Fruit fly (Drosophila melanogaster) whole organism, embryonic: ENCODE results near the gene CG5265.
A peak's percentile ranks its signal among the peaks of the same experiment; 100 is the strongest.

Experiments
- Adf1 ChIP-seq: fragments of 200-800 bp; sonication (Bioruptor generic); IDR thresholded peaks from 2 replicates; pipeline ENCODE4 v1.3.6; 2022; ENCODE audit warnings: missing biosample characterization, missing genetic modification characterization
- Bgb ChIP-seq: fragments of 200-800 bp; sonication (Bioruptor generic); IDR thresholded peaks from 2 replicates; pipeline ENCODE4 v1.3.6; 2022; ENCODE audit warnings: missing biosample characterization, missing genetic modification characterization; ENCODE audit not compliant: partially characterized antibody
- CG10543 ChIP-seq: fragments of 200-800 bp; sonication (Bioruptor generic); optimal IDR thresholded peaks from 3 replicates; lab custom pipeline; 2017; ENCODE audit warnings: missing biosample characterization, mild to moderate bottlenecking, missing genetic modification characterization, moderate library complexity
- CG11723 ChIP-seq: fragments of 200-800 bp; sonication (Bioruptor generic); optimal IDR thresholded peaks from 2 replicates; lab custom pipeline; 2017; ENCODE audit warnings: missing biosample characterization, mild to moderate bottlenecking, missing genetic modification characterization
- CG13287 ChIP-seq: fragments of 200-800 bp; sonication (Bioruptor generic); IDR thresholded peaks from 2 replicates; pipeline ENCODE4 v1.3.6; 2022; ENCODE audit warnings: missing biosample characterization, missing genetic modification characterization; ENCODE audit not compliant: partially characterized antibody
- CG14441 ChIP-seq: fragments of 200-800 bp; sonication (Bioruptor generic); IDR thresholded peaks from 2 replicates; pipeline ENCODE4 v1.3.6; 2022; ENCODE audit warnings: missing biosample characterization, missing genetic modification characterization
- CG2199 ChIP-seq: fragments of 200-800 bp; sonication (Bioruptor generic); IDR thresholded peaks from 3 replicates; pipeline ENCODE4 v1.3.6; 2022; ENCODE audit warnings: missing biosample characterization, missing genetic modification characterization
- CG3281 ChIP-seq: fragments of 200-800 bp; sonication (Bioruptor generic); optimal IDR thresholded peaks from 3 replicates; lab custom pipeline; 2017; ENCODE audit warnings: missing biosample characterization, mild to moderate bottlenecking, missing genetic modification characterization
- CG34376 ChIP-seq: fragments of 200-800 bp; sonication (Bioruptor generic); optimal IDR thresholded peaks from 2 replicates; lab custom pipeline; 2018; ENCODE audit warnings: missing biosample characterization, mild to moderate bottlenecking, missing genetic modification characterization
- CG4360 ChIP-seq: fragments of 200-800 bp; sonication (Bioruptor generic); IDR thresholded peaks from 2 replicates; pipeline ENCODE4 v1.3.6; 2022; ENCODE audit warnings: missing biosample characterization, missing genetic modification characterization
- CG8359 ChIP-seq: fragments of 200-800 bp; sonication (Bioruptor generic); optimal IDR thresholded peaks from 2 replicates; lab custom pipeline; 2017; ENCODE audit warnings: missing biosample characterization, mild to moderate bottlenecking, missing genetic modification characterization, borderline replicate concordance
- CHES-1-like ChIP-seq: fragments of 200-800 bp; sonication (Bioruptor generic); optimal IDR thresholded peaks from 2 replicates; lab custom pipeline; 2016; ENCODE audit warnings: missing biosample characterization, missing genetic modification characterization
- Chrac-16 ChIP-seq: fragments of 200-800 bp; sonication (Bioruptor generic); optimal IDR thresholded peaks from 3 replicates; lab custom pipeline; 2016; ENCODE audit warnings: missing biosample characterization, missing genetic modification characterization
- Deaf1 ChIP-seq: fragments of 200-800 bp; optimal IDR thresholded peaks from 3 replicates; lab custom pipeline; 2019; ENCODE audit warnings: missing biosample characterization, mild to moderate bottlenecking, missing genetic modification characterization, moderate library complexity
- Eip74EF ChIP-seq, 2 experiments: fragments of 200-800 bp in 1 of 2; fragments of >200 bp in 1 of 2; sonication (Bioruptor generic) in 1 of 2; optimal IDR thresholded peaks; 2 replicates each; lab custom pipeline; 2017 to 2019; ENCODE audit warnings: missing biosample characterization in 2 of 2, missing genetic modification characterization in 2 of 2, mild to moderate bottlenecking in 1 of 2, moderate library complexity in 1 of 2
- HmgZ ChIP-seq: fragments of 200-800 bp; sonication (Bioruptor generic); optimal IDR thresholded peaks from 2 replicates; lab custom pipeline; 2018; ENCODE audit warnings: missing biosample characterization, mild to moderate bottlenecking, missing genetic modification characterization
- Hr39 ChIP-seq: fragments of >200 bp; optimal IDR thresholded peaks from 2 replicates; lab custom pipeline; 2017
- Jarid2 ChIP-seq: fragments of 200-800 bp; sonication (Bioruptor generic); optimal IDR thresholded peaks from 3 replicates; lab custom pipeline; 2017; ENCODE audit warnings: mild to moderate bottlenecking, missing biosample characterization, missing genetic modification reagents, missing genetic modification characterization
- MBD-R2 ChIP-seq: fragments of 200-800 bp; sonication (Bioruptor generic); IDR thresholded peaks from 2 replicates; pipeline ENCODE4 v1.3.6; 2022; ENCODE audit warnings: missing biosample characterization, missing genetic modification characterization
- Med ChIP-seq: fragments of 200-800 bp; sonication (Bioruptor generic); peaks from one replicate; lab custom pipeline; 2016; ENCODE audit warnings: missing biosample characterization, missing genetic modification characterization, mild to moderate bottlenecking, inconsistent platforms, moderate library complexity
- Myb ChIP-seq: fragments of 200-800 bp; sonication (Bioruptor generic); optimal IDR thresholded peaks from 2 replicates; lab custom pipeline; 2016; ENCODE audit warnings: missing biosample characterization, missing genetic modification characterization
- Opbp ChIP-seq: fragments of 200-800 bp; sonication (Bioruptor generic); IDR thresholded peaks from 3 replicates; pipeline ENCODE4 v1.3.6; 2022; ENCODE audit warnings: missing biosample characterization, missing genetic modification characterization; ENCODE audit not compliant: partially characterized antibody
- Scr ChIP-seq: fragments of 200-800 bp; sonication (Bioruptor generic); IDR thresholded peaks from 2 replicates; pipeline ENCODE4 v1.3.6; 2022; ENCODE audit warnings: missing biosample characterization, missing genetic modification characterization; ENCODE audit not compliant: partially characterized antibody
- Trl ChIP-seq, 3 experiments: fragments of >200 bp in 2 of 3; fragments of 200-800 bp in 1 of 3; sonication (Bioruptor generic) in 1 of 3; optimal IDR thresholded peaks; 2 replicates in 1 of 3; 3 replicates in 2 of 3; lab custom pipeline; 2016 to 2017; ENCODE audit warnings: missing biosample characterization in 1 of 3, missing genetic modification characterization in 1 of 3
- abd-A ChIP-seq: fragments of 200-800 bp; sonication (Bioruptor generic); optimal IDR thresholded peaks from 3 replicates; lab custom pipeline; 2019; ENCODE audit warnings: missing biosample characterization, mild to moderate bottlenecking, missing genetic modification characterization, moderate library complexity
- ash1 ChIP-seq: fragments of 200-800 bp; sonication (Bioruptor generic); optimal IDR thresholded peaks from 2 replicates; lab custom pipeline; 2018; ENCODE audit warnings: missing biosample characterization, mild to moderate bottlenecking, missing genetic modification characterization
- ato ChIP-seq: fragments of 200-800 bp; sonication (Bioruptor generic); IDR thresholded peaks from 2 replicates; pipeline ENCODE4 v1.3.6; 2022; ENCODE audit warnings: missing biosample characterization, missing genetic modification characterization; ENCODE audit not compliant: partially characterized antibody
- btn ChIP-seq: fragments of 200-800 bp; sonication (Bioruptor generic); optimal IDR thresholded peaks from 2 replicates; lab custom pipeline; 2016; ENCODE audit warnings: missing biosample characterization, missing genetic modification characterization
- cg ChIP-seq: fragments of 200-800 bp; sonication (Bioruptor generic); optimal IDR thresholded peaks from 3 replicates; lab custom pipeline; 2019; ENCODE audit warnings: missing biosample characterization, mild to moderate bottlenecking, missing genetic modification characterization, moderate library complexity
- crp ChIP-seq, 2 experiments: fragments of 200-800 bp; sonication (Bioruptor generic); optimal IDR thresholded peaks; 2 replicates in 1 of 2; 3 replicates in 1 of 2; lab custom pipeline; 2017; ENCODE audit warnings: missing biosample characterization in 2 of 2, missing genetic modification characterization in 2 of 2, mild to moderate bottlenecking in 1 of 2, moderate library complexity in 1 of 2
- gcm ChIP-seq: fragments of 200-800 bp; sonication (Bioruptor generic); optimal IDR thresholded peaks from 2 replicates; lab custom pipeline; 2019; ENCODE audit warnings: missing biosample characterization, mild to moderate bottlenecking, missing genetic modification characterization, moderate library complexity
- gt ChIP-seq: fragments of 200-800 bp; sonication (Bioruptor generic); IDR thresholded peaks from 2 replicates; pipeline ENCODE4 v1.3.6; 2022; ENCODE audit warnings: missing biosample characterization, missing genetic modification characterization
- inv ChIP-seq: fragments of 200-800 bp; sonication (Bioruptor generic); IDR thresholded peaks from 2 replicates; pipeline ENCODE4 v1.3.6; 2022; ENCODE audit warnings: missing biosample characterization, missing genetic modification characterization; ENCODE audit not compliant: partially characterized antibody
- lab ChIP-seq: fragments of 200-800 bp; sonication (Bioruptor generic); optimal IDR thresholded peaks from 3 replicates; lab custom pipeline; 2017; ENCODE audit warnings: missing biosample characterization, missing genetic modification characterization, mild to moderate bottlenecking, moderate library complexity, missing genetic modification reagents
- pan ChIP-seq, 4 experiments: fragments of >200 bp in 3 of 4; fragments of 200-800 bp in 1 of 4; sonication (Bioruptor generic) in 1 of 4; optimal IDR thresholded peaks in 3 of 4; IDR thresholded peaks in 1 of 4; 2 replicates each; pipeline versions ENCODE4 v1.3.6 to Lab custom; 2017 to 2022; ENCODE audit warnings: missing biosample characterization in 2 of 4, missing genetic modification characterization in 2 of 4, mixed read lengths in 1 of 4
- pros ChIP-seq: fragments of 200-800 bp; sonication (Bioruptor generic); optimal IDR thresholded peaks from 3 replicates; lab custom pipeline; 2019; ENCODE audit warnings: missing biosample characterization, mild to moderate bottlenecking, missing genetic modification characterization, moderate library complexity
- rib ChIP-seq: fragments of 200-800 bp; sonication (Bioruptor generic); IDR thresholded peaks from 2 replicates; pipeline ENCODE4 v1.3.6; 2022; ENCODE audit warnings: missing biosample characterization, missing genetic modification characterization
- sens ChIP-seq: fragments of 200-800 bp; sonication (Bioruptor generic); peaks from one replicate; lab custom pipeline; 2016; ENCODE audit warnings: missing biosample characterization, missing genetic modification characterization
- slp2 ChIP-seq: fragments of 200-800 bp; sonication (Bioruptor generic); optimal IDR thresholded peaks from 2 replicates; lab custom pipeline; 2016; ENCODE audit warnings: missing biosample characterization, missing genetic modification characterization
- sna ChIP-seq: fragments of 200-800 bp; sonication (Bioruptor generic); IDR thresholded peaks from 2 replicates; pipeline ENCODE4 v1.3.6; 2022; ENCODE audit warnings: missing biosample characterization, missing genetic modification characterization; ENCODE audit not compliant: partially characterized antibody
- sqz ChIP-seq: fragments of 200-800 bp; sonication (Bioruptor generic); optimal IDR thresholded peaks from 3 replicates; lab custom pipeline; 2018; ENCODE audit warnings: missing biosample characterization, mild to moderate bottlenecking, missing genetic modification characterization
- stwl ChIP-seq: fragments of 200-800 bp; sonication (Bioruptor generic); optimal IDR thresholded peaks from 3 replicates; lab custom pipeline; 2018; ENCODE audit warnings: missing biosample characterization, mild to moderate bottlenecking, missing genetic modification characterization, moderate library complexity
- tio ChIP-seq: fragments of 200-800 bp; sonication (Bioruptor generic); optimal IDR thresholded peaks from 2 replicates; lab custom pipeline; 2017; ENCODE audit warnings: missing biosample characterization, missing genetic modification characterization, inconsistent platforms
- tna ChIP-seq: fragments of 200-800 bp; sonication (Bioruptor generic); IDR thresholded peaks from 2 replicates; pipeline ENCODE4 v1.3.6; 2022; ENCODE audit warnings: missing biosample characterization, missing genetic modification characterization; ENCODE audit not compliant: partially characterized antibody
- unc-4 ChIP-seq: fragments of 200-800 bp; sonication (Bioruptor generic); IDR thresholded peaks from 2 replicates; pipeline ENCODE4 v1.3.6; 2022; ENCODE audit warnings: missing biosample characterization, missing genetic modification characterization; ENCODE audit not compliant: partially characterized antibody
- vnd ChIP-seq: fragments of 200-800 bp; sonication (Bioruptor generic); IDR thresholded peaks from 3 replicates; pipeline ENCODE4 v1.3.6; 2022; ENCODE audit warnings: missing biosample characterization, missing genetic modification characterization; ENCODE audit not compliant: partially characterized antibody

CG5265 gene

DNA sequence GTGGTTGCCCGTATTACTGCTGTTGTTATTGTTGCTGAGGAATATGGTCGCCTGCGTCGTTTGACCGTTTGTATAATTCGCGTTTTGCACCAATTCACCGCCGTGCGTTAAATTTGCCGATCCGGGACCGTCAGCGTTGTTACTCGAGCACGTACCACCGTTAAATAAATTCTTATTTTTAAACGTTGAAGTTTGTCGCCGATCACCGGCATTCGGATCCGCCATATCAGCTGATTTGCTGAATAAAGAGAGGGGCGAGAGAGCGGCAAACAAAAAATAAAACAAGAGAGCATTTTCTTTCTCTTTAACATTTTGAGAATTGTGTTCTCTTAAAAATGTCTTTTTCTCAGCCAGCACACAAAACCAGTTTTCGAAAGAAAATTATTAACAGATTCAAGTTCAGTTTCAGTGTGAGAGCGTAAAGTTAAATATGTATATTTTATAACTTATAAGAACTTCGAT, 19.9 kb upstream of the CG5265 start:
- TF ChIP-seq CG13287 (GFP tag; lab: Robert Waterston, UW) (peak; percentile 60), abd-A (no peak), CG34376 (GFP tag; lab: Kevin White, UChicago) (peak; percentile 48), stwl (tag; lab: Kevin White, UChicago) (peak; percentile 18), pan (optimal IDR thresholded peaks at IDR 0.05; lab: Kevin White, UChicago) (no peak), pan (GFP tag; optimal IDR thresholded peaks at IDR 0.05 in 1 of 2, IDR thresholded peaks at IDR 0.05 in 1 of 2) (peak in 1 of 2 experiments; percentile 18), inv (GFP tag; lab: Robert Waterston, UW) (peak; percentile 39; the same call in 1 of the 2 replicates), gt (no peak), HmgZ (peak; percentile 14), vnd (GFP tag; lab: Robert Waterston, UW) (no peak), cg (GFP tag; lab: Kevin White, UChicago) (peak; percentile 43), btn (no peak), ato (no peak), MBD-R2 (GFP tag; lab: Robert Waterston, UW) (peak; percentile 29; the same call in 1 of the 2 replicates), tna (0 out of 2 replicates have a peak, but pooled peaks have one; percentile 21), Myb (GFP tag; lab: Kevin White, UChicago) (peak; percentile 41), Hr39 (lab: Kevin White, UChicago) (no peak), Med (peak; percentile 90), CG14441 (GFP tag; lab: Robert Waterston, UW) (peak; percentile 23; the same call in 1 of the 2 replicates), Trl (optimal IDR thresholded peaks at IDR 0.05; lab: Kevin White, UChicago) (peak; percentile 90 to 91), Trl (GFP tag; optimal IDR thresholded peaks at IDR 0.05; lab: Kevin White, UChicago) (no peak), ash1 (GFP tag; lab: Kevin White, UChicago) (peak; percentile 7), CG10543 (GFP tag; lab: Kevin White, UChicago) (peak; percentile 50), Adf1 (peak; percentile 22; the same call in 1 of the 2 replicates), CG4360 (GFP tag; lab: Robert Waterston, UW) (peak; percentile 62; the same call in 1 of the 2 replicates), Bgb (GFP tag; lab: Robert Waterston, UW) (peak; percentile 48; the same call in 1 of the 2 replicates), Chrac-16 (no peak), sqz (GFP tag; lab: Kevin White, UChicago) (peak; percentile 20), CG2199 (0 out of 3 replicates have a peak, but pooled peaks have one; percentile 4), gcm (GFP tag; lab: Kevin White, UChicago) (peak; percentile 38), tio (no peak), CG3281 (GFP tag; lab: Kevin White, UChicago) (peak; percentile 42), Eip74EF (GFP tag; optimal IDR thresholded peaks at IDR 0.05; lab: Kevin White, UChicago) (peak in 1 of 2 experiments; percentile 7), unc-4 (GFP tag; lab: Robert Waterston, UW) (peak; percentile 39; the same call in 1 of the 2 replicates), slp2 (no peak), CG11723 (no peak), Scr (GFP tag; lab: Robert Waterston, UW) (peak; percentile 21; the same call in 1 of the 2 replicates), sna (GFP tag; lab: Robert Waterston, UW) (peak; percentile 22; the same call in 1 of the 2 replicates), rib (GFP tag; lab: Robert Waterston, UW) (peak; percentile 44; the same call in 1 of the 2 replicates), lab (GFP tag; lab: Kevin White, UChicago) (peak; percentile 36), Opbp (GFP tag; lab: Robert Waterston, UW) (no peak), Deaf1 (tag; lab: Kevin White, UChicago) (peak; percentile 85), CHES-1-like (peak; percentile 25), sens (GFP tag; lab: Kevin White, UChicago) (peak; percentile 42), crp (GFP tag; optimal IDR thresholded peaks at IDR 0.05; lab: Kevin White, UChicago) (peak in 1 of 2 experiments; percentile 70), Jarid2 (GFP tag; lab: Kevin White, UChicago) (peak; percentile 82), pros (GFP tag; lab: Kevin White, UChicago) (peak; percentile 68), CG8359 (GFP tag; lab: Kevin White, UChicago) (peak; percentile 7)
